Worm (Caenorhabditis elegans) whole organism, L3 larva: ENCODE data around the gene rnp-5.

Experiments
- ama-1 ChIP-seq: fragments of 150-350 bp; optimal IDR thresholded peaks from 2 replicates; lab custom pipeline; 2018
- egl-27 ChIP-seq: sonication (generic microtip); optimal IDR thresholded peaks from 4 replicates; lab custom pipeline; 2017; ENCODE audit warnings: missing biosample characterization, missing genetic modification reagents, missing genetic modification characterization
- pqm-1 ChIP-seq: fragments of 150-350 bp; optimal IDR thresholded peaks from 2 replicates; lab custom pipeline; 2017; ENCODE audit warnings: missing biosample characterization, missing genetic modification characterization, inconsistent platforms
- unc-62 ChIP-seq: fragments of 150-350 bp; sonication (generic microtip); optimal IDR thresholded peaks from 4 replicates; lab custom pipeline; 2014; ENCODE audit warnings: missing biosample characterization, missing genetic modification reagents, missing genetic modification characterization
- zag-1 ChIP-seq: fragments of 150-350 bp; optimal IDR thresholded peaks from 2 replicates; lab custom pipeline; 2014; ENCODE audit warnings: missing biosample characterization, missing genetic modification characterization

- TF ChIP-seq unc-62 (no peak), ama-1 (lab: Kevin White, UChicago) (no peak), pqm-1 (tag; lab: Kevin White, UChicago) (no peak), egl-27 (tag; lab: Kevin White, UChicago) (no peak), zag-1 (tag; lab: Kevin White, UChicago) (no peak)
Observed at ce11 chrIII:852296-852695, 1.4 kb downstream of the rnp-5 start, which contains the start of gene moma-1.
